Fruit fly (Drosophila melanogaster) whole organism, embryonic: ENCODE data around the gene CG7912.

Experiments
- B-H1 ChIP-seq: fragments of 200-800 bp; sonication (Bioruptor generic); IDR thresholded peaks from 3 replicates; pipeline ENCODE4 v1.3.6; 2022; ENCODE audit warnings: missing biosample characterization, missing genetic modification characterization
- CG11504 ChIP-seq: fragments of 200-800 bp; sonication (Bioruptor generic); optimal IDR thresholded peaks from 3 replicates; lab custom pipeline; 2019; ENCODE audit warnings: missing biosample characterization, mild to moderate bottlenecking, missing genetic modification characterization, moderate library complexity
- CG11560 ChIP-seq: fragments of 200-800 bp; sonication (Bioruptor generic); IDR thresholded peaks from 3 replicates; pipeline ENCODE4 v1.3.6; 2022; ENCODE audit warnings: missing biosample characterization, missing genetic modification characterization
- CG17328 ChIP-seq: fragments of 200-800 bp; sonication (Bioruptor generic); IDR thresholded peaks from 2 replicates; pipeline ENCODE4 v1.3.6; 2022; ENCODE audit warnings: missing biosample characterization, missing genetic modification characterization
- CG2116 ChIP-seq: fragments of 200-800 bp; sonication (Bioruptor generic); optimal IDR thresholded peaks from 3 replicates; lab custom pipeline; 2018; ENCODE audit warnings: missing biosample characterization, mild to moderate bottlenecking, missing genetic modification characterization
- CG31224 ChIP-seq: fragments of 200-800 bp; sonication (Bioruptor generic); IDR thresholded peaks from 2 replicates; pipeline ENCODE4 v1.3.6; 2022; ENCODE audit warnings: missing biosample characterization, missing genetic modification characterization
- CG4282 ChIP-seq: fragments of 200-800 bp; sonication (Bioruptor generic); optimal IDR thresholded peaks from 2 replicates; lab custom pipeline; 2016; ENCODE audit warnings: missing biosample characterization, missing genetic modification characterization
- CG4424 ChIP-seq: fragments of 200-800 bp; sonication (Bioruptor generic); optimal IDR thresholded peaks from 3 replicates; lab custom pipeline; 2016; ENCODE audit warnings: missing biosample characterization, missing genetic modification characterization
- CG5180 ChIP-seq: fragments of 200-800 bp; sonication (Bioruptor generic); optimal IDR thresholded peaks from 3 replicates; lab custom pipeline; 2017; ENCODE audit warnings: missing biosample characterization, missing genetic modification characterization, mild to moderate bottlenecking, moderate library complexity, missing genetic modification reagents
- CG6175 ChIP-seq: fragments of 200-800 bp; sonication (Bioruptor generic); IDR thresholded peaks from 3 replicates; pipeline ENCODE4 v1.3.6; 2022; ENCODE audit warnings: missing biosample characterization, missing genetic modification characterization
- CG7786 ChIP-seq: fragments of 200-800 bp; sonication (Bioruptor generic); optimal IDR thresholded peaks from 2 replicates; lab custom pipeline; 2016; ENCODE audit warnings: missing biosample characterization, missing genetic modification characterization
- D19B ChIP-seq: fragments of 200-800 bp; sonication (Bioruptor generic); optimal IDR thresholded peaks from 2 replicates; lab custom pipeline; 2017; ENCODE audit warnings: missing biosample characterization, mild to moderate bottlenecking, missing genetic modification characterization
- ERR ChIP-seq: fragments of 200-800 bp; sonication (Bioruptor generic); optimal IDR thresholded peaks from 2 replicates; lab custom pipeline; 2016; ENCODE audit warnings: missing biosample characterization, missing genetic modification characterization
- Eip74EF ChIP-seq, 2 experiments: fragments of 200-800 bp in 1 of 2; fragments of >200 bp in 1 of 2; sonication (Bioruptor generic) in 1 of 2; optimal IDR thresholded peaks; 2 replicates each; lab custom pipeline; 2017 to 2019; ENCODE audit warnings: missing biosample characterization in 2 of 2, missing genetic modification characterization in 2 of 2, mild to moderate bottlenecking in 1 of 2, moderate library complexity in 1 of 2
- Ets97D ChIP-seq: fragments of 200-800 bp; sonication (Bioruptor generic); optimal IDR thresholded peaks from 3 replicates; lab custom pipeline; 2016; ENCODE audit warnings: missing biosample characterization, missing genetic modification characterization
- Fer3 ChIP-seq: fragments of 200-800 bp; sonication (Bioruptor generic); optimal IDR thresholded peaks from 2 replicates; lab custom pipeline; 2018; ENCODE audit warnings: missing biosample characterization, mild to moderate bottlenecking, missing genetic modification characterization, moderate library complexity
- H2.0 ChIP-seq: fragments of 200-800 bp; sonication (Bioruptor generic); IDR thresholded peaks from 2 replicates; pipeline ENCODE4 v1.3.6; 2022; ENCODE audit warnings: missing biosample characterization, missing genetic modification characterization
- MTF-1 ChIP-seq: fragments of 200-800 bp; sonication (Bioruptor generic); optimal IDR thresholded peaks from 2 replicates; lab custom pipeline; 2018; ENCODE audit warnings: missing biosample characterization, mild to moderate bottlenecking, missing genetic modification characterization, borderline replicate concordance
- Med ChIP-seq: fragments of 200-800 bp; sonication (Bioruptor generic); peaks from one replicate; lab custom pipeline; 2016; ENCODE audit warnings: missing biosample characterization, missing genetic modification characterization, mild to moderate bottlenecking, inconsistent platforms, moderate library complexity
- Mrtf ChIP-seq: fragments of 200-800 bp; sonication (Bioruptor generic); IDR thresholded peaks from 3 replicates; pipeline ENCODE4 v1.3.6; 2022; ENCODE audit warnings: missing biosample characterization, missing genetic modification characterization
- Nf-YB ChIP-seq: fragments of 200-800 bp; sonication (Bioruptor generic); optimal IDR thresholded peaks from 3 replicates; lab custom pipeline; 2019; ENCODE audit warnings: missing biosample characterization, mild to moderate bottlenecking, missing genetic modification characterization, moderate library complexity
- Side ChIP-seq: fragments of 200-800 bp; sonication (Bioruptor generic); optimal IDR thresholded peaks from 2 replicates; lab custom pipeline; 2016; ENCODE audit warnings: missing biosample characterization, missing genetic modification characterization
- Usf ChIP-seq: fragments of 200-800 bp; sonication (Bioruptor generic); optimal IDR thresholded peaks from 2 replicates; lab custom pipeline; 2017; ENCODE audit warnings: missing genotype, missing biosample characterization, missing genetic modification characterization
- cad ChIP-seq: fragments of >200 bp; optimal IDR thresholded peaks from 2 replicates; lab custom pipeline; 2017; ENCODE audit warnings: missing biosample characterization, missing genetic modification characterization
- gcm2 ChIP-seq: fragments of 200-800 bp; sonication (Bioruptor generic); optimal IDR thresholded peaks from 2 replicates; lab custom pipeline; 2016; ENCODE audit warnings: missing biosample characterization, missing genetic modification characterization
- gt ChIP-seq: fragments of 200-800 bp; sonication (Bioruptor generic); IDR thresholded peaks from 2 replicates; pipeline ENCODE4 v1.3.6; 2022; ENCODE audit warnings: missing biosample characterization, missing genetic modification characterization
- her ChIP-seq: fragments of 200-800 bp; sonication (Bioruptor generic); optimal IDR thresholded peaks from 2 replicates; lab custom pipeline; 2016; ENCODE audit warnings: missing biosample characterization, missing genetic modification characterization
- kay ChIP-seq: fragments of 200-800 bp; sonication (Bioruptor generic); optimal IDR thresholded peaks from 2 replicates; lab custom pipeline; 2016; ENCODE audit warnings: missing biosample characterization, missing genetic modification characterization
- mirr ChIP-seq: fragments of 200-800 bp; sonication (Bioruptor generic); optimal IDR thresholded peaks from 3 replicates; lab custom pipeline; 2018; ENCODE audit warnings: missing biosample characterization, mild to moderate bottlenecking, missing genetic modification characterization
- nau ChIP-seq: fragments of 200-800 bp; sonication (Bioruptor generic); optimal IDR thresholded peaks from 3 replicates; lab custom pipeline; 2017; ENCODE audit warnings: missing biosample characterization, mild to moderate bottlenecking, missing genetic modification characterization, missing genetic modification reagents
- nerfin-1 ChIP-seq: fragments of 200-800 bp; sonication (Bioruptor generic); optimal IDR thresholded peaks from 3 replicates; lab custom pipeline; 2019; ENCODE audit warnings: missing biosample characterization, mild to moderate bottlenecking, missing genetic modification characterization, moderate library complexity
- oc ChIP-seq: fragments of 200-800 bp; sonication (Bioruptor generic); optimal IDR thresholded peaks from 2 replicates; lab custom pipeline; 2018; ENCODE audit warnings: missing biosample characterization, mild to moderate bottlenecking, missing genetic modification characterization, moderate library complexity
- peb ChIP-seq: fragments of 200-800 bp; sonication (Bioruptor generic); IDR thresholded peaks from 2 replicates; pipeline ENCODE4 v1.3.6; 2022; ENCODE audit warnings: missing biosample characterization, missing genetic modification characterization
- sens ChIP-seq: fragments of 200-800 bp; sonication (Bioruptor generic); peaks from one replicate; lab custom pipeline; 2016; ENCODE audit warnings: missing biosample characterization, missing genetic modification characterization
- sna ChIP-seq: fragments of 200-800 bp; sonication (Bioruptor generic); IDR thresholded peaks from 2 replicates; pipeline ENCODE4 v1.3.6; 2022; ENCODE audit warnings: missing biosample characterization, missing genetic modification characterization; ENCODE audit not compliant: partially characterized antibody
- so ChIP-seq: fragments of 200-800 bp; sonication (Bioruptor generic); IDR thresholded peaks from 3 replicates; pipeline ENCODE4 v1.3.6; 2022; ENCODE audit warnings: missing biosample characterization, missing genetic modification characterization
- sob ChIP-seq: fragments of 200-800 bp; sonication (Bioruptor generic); IDR thresholded peaks from 2 replicates; pipeline ENCODE4 v1.3.6; 2022; ENCODE audit warnings: missing biosample characterization, missing genetic modification characterization
- unpg ChIP-seq: fragments of 200-800 bp; sonication (Bioruptor generic); optimal IDR thresholded peaks from 3 replicates; lab custom pipeline; 2018; ENCODE audit warnings: missing biosample characterization, mild to moderate bottlenecking, missing genetic modification characterization, moderate library complexity
- wek ChIP-seq: fragments of 200-800 bp; sonication (Bioruptor generic); optimal IDR thresholded peaks from 3 replicates; lab custom pipeline; 2018; ENCODE audit warnings: missing biosample characterization, mild to moderate bottlenecking, missing genetic modification characterization, moderate library complexity
- yki ChIP-seq: fragments of >200 bp; optimal IDR thresholded peaks from 3 replicates; lab custom pipeline; 2018
- zen ChIP-seq: fragments of 200-800 bp; sonication (Bioruptor generic); optimal IDR thresholded peaks from 3 replicates; lab custom pipeline; 2018; ENCODE audit warnings: missing biosample characterization, mild to moderate bottlenecking, missing genetic modification characterization, moderate library complexity
- zfh2 ChIP-seq: fragments of 200-800 bp; sonication (Bioruptor generic); optimal IDR thresholded peaks from 2 replicates; lab custom pipeline; 2016; ENCODE audit warnings: missing biosample characterization, missing genetic modification characterization

CG7912 gene

dm6 chr3R:30043139-30043744, 34.3 kb upstream of the CG7912 start, which contains the start of gene Sry-delta (continued):
- peak; percentile 90 for TF ChIP-seq her (GFP tag; lab: Kevin White, UChicago)
- peak; percentile 85 for TF ChIP-seq CG4424 (GFP tag; lab: Kevin White, UChicago)
- TF ChIP-seq sna (GFP tag; lab: Robert Waterston, UW), result peak; percentile 81
- TF ChIP-seq MTF-1, result peak; percentile 51
- peak; percentile 75 for TF ChIP-seq Fer3 (tag; lab: Kevin White, UChicago)
- TF ChIP-seq peb, result peak; percentile 46; the same call in 1 of the 2 replicates
- no peak for TF ChIP-seq gt
- no peak for TF ChIP-seq yki (lab: Kevin White, UChicago)
- TF ChIP-seq kay (GFP tag; lab: Kevin White, UChicago), result peak; percentile 61
- TF ChIP-seq gcm2 (GFP tag; lab: Kevin White, UChicago), result peak; percentile 13
- peak; percentile 82 for TF ChIP-seq mirr
- peak; percentile 80 for TF ChIP-seq zen (tag; lab: Kevin White, UChicago)
- no peak for TF ChIP-seq oc (tag; lab: Kevin White, UChicago)
- TF ChIP-seq nerfin-1 (tag; lab: Kevin White, UChicago), result peak; percentile 64
- peak; percentile 85 for TF ChIP-seq CG7786 (GFP tag; lab: Kevin White, UChicago)
- no peak for TF ChIP-seq so (GFP tag; lab: Robert Waterston, UW)
- peak; percentile 45 for TF ChIP-seq B-H1 (GFP tag; lab: Robert Waterston, UW)
- no peak for TF ChIP-seq Usf (GFP tag; lab: Kevin White, UChicago)
- TF ChIP-seq CG11504 (tag; lab: Kevin White, UChicago), result no peak
- peak; percentile 57 for TF ChIP-seq CG31224 (GFP tag; lab: Robert Waterston, UW)
- peak; percentile 97 for TF ChIP-seq Ets97D (GFP tag; lab: Kevin White, UChicago)
- peak; percentile 86 for TF ChIP-seq CG4282 (GFP tag; lab: Kevin White, UChicago)
- peak; percentile 23 for TF ChIP-seq wek (GFP tag; lab: Kevin White, UChicago)
- TF ChIP-seq Eip74EF (GFP tag; optimal IDR thresholded peaks at IDR 0.05; lab: Kevin White, UChicago), result no peak
- TF ChIP-seq unpg (GFP tag; lab: Kevin White, UChicago), result peak; percentile 68
- TF ChIP-seq CG17328 (GFP tag; lab: Robert Waterston, UW), result peak; percentile 73
- 0 out of 3 replicates have a peak, but pooled peaks have one; percentile 28 for TF ChIP-seq CG11560 (tag; lab: Robert Waterston, UW)
- TF ChIP-seq ERR (GFP tag; lab: Kevin White, UChicago), result peak; percentile 86
- peak; percentile 58; the same call in 1 of the 3 replicates for TF ChIP-seq Mrtf (GFP tag; lab: Robert Waterston, UW)
- TF ChIP-seq H2.0 (GFP tag; lab: Robert Waterston, UW), result peak; percentile 60
- TF ChIP-seq CG2116, result peak; percentile 100
- peak; percentile 90 for TF ChIP-seq Side (GFP tag; lab: Kevin White, UChicago)
- peak; percentile 90 for TF ChIP-seq sob (GFP tag; lab: Robert Waterston, UW)
- TF ChIP-seq Nf-YB, result no peak
- TF ChIP-seq CG5180, result no peak
- no peak for TF ChIP-seq nau (GFP tag; lab: Kevin White, UChicago)
- peak; percentile 48; the same call in 1 of the 3 replicates for TF ChIP-seq CG6175
- no peak for TF ChIP-seq D19B (GFP tag; lab: Kevin White, UChicago)
- TF ChIP-seq sens, result peak; percentile 96

- TF ChIP-seq Med (GFP tag; lab: Kevin White, UChicago) (peak; percentile 58), cad (peak; percentile 85), zfh2 (GFP tag; lab: Kevin White, UChicago) (no peak), zen (tag; lab: Kevin White, UChicago) (peak; percentile 73)
These were observed 31.9 kb upstream of the CG7912 start for dm6 chr3R:30040879-30041278.
